Worm (Caenorhabditis elegans) whole organism, late embryonic: ENCODE measurements around the gene F32D8.5.

Source experiments
- F13H6.1 ChIP-seq: sonication (generic microtip); optimal IDR thresholded peaks from 2 replicates; lab custom pipeline; 2016; ENCODE audit warnings: missing genetic modification characterization, missing compliant biosample characterization
- K02D7.2 ChIP-seq: sonication (generic microtip); optimal IDR thresholded peaks from 2 replicates; lab custom pipeline; 2017; ENCODE audit warnings: mild to moderate bottlenecking, missing genetic modification characterization, missing compliant biosample characterization
- Y22D7AL.16 ChIP-seq: sonication (generic microtip); optimal IDR thresholded peaks from 2 replicates; lab custom pipeline; 2016; ENCODE audit warnings: missing genetic modification characterization, missing compliant biosample characterization
- ceh-14 ChIP-seq: sonication (generic microtip); optimal IDR thresholded peaks from 2 replicates; lab custom pipeline; 2016; ENCODE audit warnings: missing genotype, missing genetic modification characterization, missing compliant biosample characterization
- ceh-18 ChIP-seq: sonication (generic microtip); optimal IDR thresholded peaks from 2 replicates; lab custom pipeline; 2016; ENCODE audit warnings: missing genetic modification characterization, missing compliant biosample characterization
- ceh-30 ChIP-seq: fragments of 150-350 bp; optimal IDR thresholded peaks from 2 replicates; lab custom pipeline; 2014; ENCODE audit warnings: missing biosample characterization, missing genetic modification characterization
- ceh-45 ChIP-seq: fragments of 200-800 bp; sonication (Bioruptor generic); IDR thresholded peaks from 2 replicates; pipeline ENCODE4 v1.3.6; 2022; ENCODE audit warnings: missing genetic modification reagents, missing genetic modification characterization, missing compliant biosample characterization
- ceh-48 ChIP-seq: sonication (generic microtip); optimal IDR thresholded peaks from 2 replicates; lab custom pipeline; 2016; ENCODE audit warnings: missing genetic modification characterization, inconsistent platforms, missing compliant biosample characterization
- ceh-6 ChIP-seq: fragments of 200-800 bp; sonication (Bioruptor generic); optimal IDR thresholded peaks from 2 replicates; lab custom pipeline; 2018; ENCODE audit warnings: mild to moderate bottlenecking, missing genetic modification characterization, missing compliant biosample characterization
- che-1 ChIP-seq: sonication (generic microtip); optimal IDR thresholded peaks from 2 replicates; lab custom pipeline; 2016; ENCODE audit warnings: mild to moderate bottlenecking, missing genetic modification characterization, missing compliant biosample characterization
- dmd-4 ChIP-seq: sonication (generic microtip); optimal IDR thresholded peaks from 2 replicates; lab custom pipeline; 2016; ENCODE audit warnings: borderline replicate concordance, missing genetic modification characterization, missing compliant biosample characterization
- dve-1 ChIP-seq: sonication (generic microtip); optimal IDR thresholded peaks from 2 replicates; lab custom pipeline; 2017; ENCODE audit warnings: antibody characterized with exemption, mild to moderate bottlenecking, missing genetic modification characterization, missing compliant biosample characterization
- fkh-10 ChIP-seq: fragments of 150-350 bp; optimal IDR thresholded peaks from 2 replicates; lab custom pipeline; 2014; ENCODE audit warnings: missing biosample characterization, missing genetic modification reagents, missing genetic modification characterization
- fkh-6 ChIP-seq: sonication (generic microtip); optimal IDR thresholded peaks from 2 replicates; lab custom pipeline; 2016; ENCODE audit warnings: missing genetic modification characterization, missing compliant biosample characterization
- gmeb-2 ChIP-seq: sonication (generic microtip); optimal IDR thresholded peaks from 2 replicates; lab custom pipeline; 2016; ENCODE audit warnings: missing genetic modification characterization, inconsistent platforms, missing compliant biosample characterization
- hlh-13 ChIP-seq: fragments of 200-800 bp; sonication (Bioruptor generic); optimal IDR thresholded peaks from 2 replicates; lab custom pipeline; 2018; ENCODE audit warnings: mild to moderate bottlenecking, missing genetic modification characterization, missing compliant biosample characterization
- hlh-30 ChIP-seq: sonication (generic microtip); optimal IDR thresholded peaks from 2 replicates; lab custom pipeline; 2017; ENCODE audit warnings: antibody characterized with exemption, missing genetic modification characterization, missing compliant biosample characterization; ENCODE audit not compliant: insufficient read depth
- hlh-6 ChIP-seq: sonication (generic microtip); optimal IDR thresholded peaks from 2 replicates; lab custom pipeline; 2016; ENCODE audit warnings: missing genotype, missing genetic modification characterization, missing compliant biosample characterization
- hlh-8 ChIP-seq: sonication (generic microtip); optimal IDR thresholded peaks from 2 replicates; lab custom pipeline; 2016; ENCODE audit warnings: missing genotype, missing genetic modification characterization, missing compliant biosample characterization
- lin-11 ChIP-seq: fragments of 200-800 bp; sonication (Bioruptor generic); optimal IDR thresholded peaks from 2 replicates; lab custom pipeline; 2018; ENCODE audit warnings: mild to moderate bottlenecking, missing genetic modification characterization, missing compliant biosample characterization
- madf-2 ChIP-seq: sonication (generic microtip); optimal IDR thresholded peaks from 2 replicates; lab custom pipeline; 2017; ENCODE audit warnings: missing genetic modification characterization, missing compliant biosample characterization
- mec-3 ChIP-seq: sonication (generic microtip); optimal IDR thresholded peaks from 2 replicates; lab custom pipeline; 2016; ENCODE audit warnings: borderline replicate concordance, missing genetic modification characterization, missing compliant biosample characterization
- nfya-1 ChIP-seq: sonication (generic microtip); optimal IDR thresholded peaks from 2 replicates; lab custom pipeline; 2017; ENCODE audit warnings: missing genetic modification characterization, mild to moderate bottlenecking, missing compliant biosample characterization, antibody characterized with exemption, moderate library complexity
- npax-4 ChIP-seq: sonication (generic microtip); optimal IDR thresholded peaks from 2 replicates; lab custom pipeline; 2016; ENCODE audit warnings: missing genetic modification characterization, missing compliant biosample characterization
- pha-2 ChIP-seq: sonication (generic microtip); optimal IDR thresholded peaks from 2 replicates; lab custom pipeline; 2017; ENCODE audit warnings: mild to moderate bottlenecking, missing genetic modification characterization, missing compliant biosample characterization
- pha-4 ChIP-seq: fragments of 150-350 bp; optimal IDR thresholded peaks from 2 replicates; lab custom pipeline; 2018; ENCODE audit warnings: missing biosample characterization, missing genetic modification reagents, missing genetic modification characterization
- pros-1 ChIP-seq: fragments of 150-350 bp; optimal IDR thresholded peaks from 2 replicates; lab custom pipeline; 2014; ENCODE audit warnings: missing biosample characterization, missing genetic modification reagents, missing genetic modification characterization
- ref-2 ChIP-seq: sonication (generic microtip); optimal IDR thresholded peaks from 2 replicates; lab custom pipeline; 2016; ENCODE audit warnings: missing genetic modification characterization, missing compliant biosample characterization
- rnt-1 ChIP-seq: sonication (generic microtip); optimal IDR thresholded peaks from 2 replicates; lab custom pipeline; 2016; ENCODE audit warnings: missing genetic modification characterization, missing compliant biosample characterization
- sdc-2 ChIP-seq: sonication (generic microtip); optimal IDR thresholded peaks from 2 replicates; lab custom pipeline; 2016; ENCODE audit warnings: missing genotype, missing genetic modification characterization, missing compliant biosample characterization
- sox-2 ChIP-seq: fragments of 200-800 bp; sonication (Bioruptor generic); IDR thresholded peaks from 2 replicates; pipeline ENCODE4 v1.3.6; 2022; ENCODE audit warnings: missing genetic modification reagents, missing genetic modification characterization, missing compliant biosample characterization
- syd-9 ChIP-seq: sonication (generic microtip); optimal IDR thresholded peaks from 2 replicates; lab custom pipeline; 2016; ENCODE audit warnings: mild to moderate bottlenecking, missing genetic modification characterization, moderate library complexity, missing compliant biosample characterization
- tbx-7 ChIP-seq: sonication (generic microtip); optimal IDR thresholded peaks from 2 replicates; lab custom pipeline; 2016; ENCODE audit warnings: missing genotype, missing genetic modification characterization, missing compliant biosample characterization
- unc-3 ChIP-seq, 2 experiments: fragments of 200-800 bp in 1 of 2; sonication (Bioruptor generic) in 1 of 2; sonication (generic microtip) in 1 of 2; conservative IDR thresholded peaks in 1 of 2; optimal IDR thresholded peaks in 1 of 2; 2 replicates each; pipeline versions ENCODE4 v1.3.6 to Lab custom; 2016 to 2022; ENCODE audit warnings: missing compliant biosample characterization in 2 of 2, missing genetic modification characterization in 2 of 2, missing genetic modification reagents in 1 of 2
- unc-42 ChIP-seq: sonication (generic microtip); optimal IDR thresholded peaks from 2 replicates; lab custom pipeline; 2016; ENCODE audit warnings: missing genotype, missing genetic modification characterization, missing compliant biosample characterization
- unc-55 ChIP-seq: sonication (generic microtip); optimal IDR thresholded peaks from 2 replicates; lab custom pipeline; 2017; ENCODE audit warnings: missing biosample characterization, missing genetic modification reagents, missing genetic modification characterization

F32D8.5 gene

ce11 chrV:10888153-10888552, 6.4 kb upstream of the F32D8.5 start:
- TF ChIP-seq che-1 (tag; lab: Kevin White, UChicago) (no peak), Y22D7AL.16 (tag; lab: Kevin White, UChicago) (no peak)

ce11 chrV:10889036-10889435, 5.6 kb upstream of the F32D8.5 start, which contains the start of gene F32D8.11:
Gene F32D8.11 (minus strand): TSS chrV:10889136.
- no peak for TF ChIP-seq syd-9 (tag; lab: Kevin White, UChicago)
- no peak for TF ChIP-seq ceh-30 (tag; lab: Kevin White, UChicago)
- no peak for TF ChIP-seq ceh-6 (GFP tag; lab: Kevin White, UChicago)
- no peak for TF ChIP-seq gmeb-2
- no peak for TF ChIP-seq rnt-1 (tag; lab: Kevin White, UChicago)
- TF ChIP-seq Y22D7AL.16 (tag; lab: Kevin White, UChicago) = no peak
- TF ChIP-seq mec-3 = no peak
- no peak for TF ChIP-seq tbx-7 (tag; lab: Kevin White, UChicago)
- TF ChIP-seq dmd-4 = no peak
- TF ChIP-seq npax-4 (tag; lab: Kevin White, UChicago) = no peak

- TF ChIP-seq sox-2 = no peak
- TF ChIP-seq hlh-13 (GFP tag; lab: Kevin White, UChicago) = no peak
- no peak for TF ChIP-seq sdc-2 (tag; lab: Kevin White, UChicago)
- TF ChIP-seq pros-1 (tag; lab: Kevin White, UChicago) = no peak
- no peak for TF ChIP-seq fkh-6 (tag; lab: Kevin White, UChicago)
- TF ChIP-seq nfya-1 (tag; lab: Kevin White, UChicago) = no peak
- no peak for TF ChIP-seq fkh-10 (GFP tag; lab: Kevin White, UChicago)
- TF ChIP-seq Y22D7AL.16 (tag; lab: Kevin White, UChicago) = no peak
- no peak for TF ChIP-seq madf-2 (tag; lab: Kevin White, UChicago)
- no peak for TF ChIP-seq hlh-8
- no peak for TF ChIP-seq unc-3 (GFP tag; conservative IDR thresholded peaks at IDR 0.05; lab: Robert Waterston, UW)
- no peak for TF ChIP-seq unc-3 (tag; optimal IDR thresholded peaks at IDR 0.05; lab: Kevin White, UChicago)
- TF ChIP-seq K02D7.2 (tag; lab: Kevin White, UChicago) = no peak
- no peak for TF ChIP-seq dve-1 (tag; lab: Kevin White, UChicago)
- TF ChIP-seq hlh-30 (tag; lab: Kevin White, UChicago) = no peak
- no peak for TF ChIP-seq ref-2
- TF ChIP-seq gmeb-2 = no peak
- no peak for TF ChIP-seq lin-11 (tag; lab: Kevin White, UChicago)
- no peak for TF ChIP-seq ceh-48
- TF ChIP-seq pha-4 (tag; lab: Kevin White, UChicago) = no peak
- no peak for TF ChIP-seq npax-4 (tag; lab: Kevin White, UChicago)
- TF ChIP-seq, all 69 proteins: peak for 0
Observed at ce11 chrV:10889774-10890173, 4.8 kb upstream of the F32D8.5 start.

ce11 chrV:10890980-10891379, 3.6 kb upstream of the F32D8.5 start, which contains the start of gene F32D8.12:
Gene F32D8.12 (minus strand): TSS chrV:10891027.
- TF ChIP-seq ceh-45 (GFP tag; lab: Robert Waterston, UW) = no peak
- no peak for TF ChIP-seq mec-3
- no peak for TF ChIP-seq ceh-30 (tag; lab: Kevin White, UChicago)
- no peak for TF ChIP-seq ceh-14
- no peak for TF ChIP-seq unc-55 (GFP tag; lab: Kevin White, UChicago)
- no peak for TF ChIP-seq F13H6.1 (tag; lab: Kevin White, UChicago)
- TF ChIP-seq hlh-6 (tag; lab: Kevin White, UChicago) = no peak
- no peak for TF ChIP-seq unc-42
- TF ChIP-seq ceh-18 (tag; lab: Kevin White, UChicago) = no peak
- no peak for TF ChIP-seq pha-2 (tag; lab: Kevin White, UChicago)
